Fruit fly (Drosophila melanogaster): ENCODE results near the gene pyx.

The pyx gene

DNA sequence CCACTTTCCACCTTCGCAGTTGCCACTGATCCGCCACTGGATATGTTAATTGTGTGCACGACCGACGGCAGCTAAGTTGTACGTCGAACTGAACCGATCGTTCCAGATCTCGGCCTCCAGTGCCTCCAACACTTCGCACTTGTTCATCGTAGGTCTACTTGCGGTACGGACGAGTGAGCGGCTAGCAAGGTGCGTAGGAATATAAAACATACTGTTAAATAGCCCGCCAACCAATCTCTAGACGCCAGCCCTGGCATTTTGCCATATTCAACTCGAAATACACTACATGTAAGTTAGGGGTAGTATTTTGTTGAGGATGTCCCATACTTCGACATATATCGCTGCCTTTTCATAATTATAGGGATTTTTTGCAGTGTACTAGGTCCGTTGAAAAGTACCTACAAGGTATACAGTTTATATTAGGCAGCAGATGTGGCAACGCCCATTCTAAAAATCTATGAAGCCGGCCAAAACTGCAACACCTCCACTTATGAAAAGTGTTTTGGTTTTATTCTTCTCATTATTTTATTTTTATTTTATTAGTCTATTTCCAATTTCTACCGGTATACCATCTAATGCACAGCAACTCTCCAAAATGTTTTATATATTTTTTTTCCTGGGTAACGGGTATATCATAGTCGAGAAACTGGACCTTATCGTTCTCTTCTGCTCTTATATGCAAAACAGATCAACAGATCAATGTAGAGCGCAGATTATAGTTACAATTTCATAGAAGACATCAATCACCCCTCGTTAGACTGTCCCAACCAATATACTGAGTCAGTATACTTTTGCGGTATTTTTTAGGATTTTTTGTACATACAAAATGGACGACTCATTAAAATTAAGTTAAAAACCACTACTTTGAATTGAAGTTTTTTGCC, at the start of gene pyx, which contains the start of gene CG33229:
Gene pyx, minus strand, starts transcription at position 51 of the 884 bp plus-strand sequence.
Gene CG33229, plus strand, starts transcription at position 834 of the 884 bp plus-strand sequence.
- TF ChIP-seq psq (optimal IDR thresholded peaks at IDR 0.05): no peak
- no peak for TF ChIP-seq Sin3A (optimal IDR thresholded peaks at IDR 0.05)

DNA sequence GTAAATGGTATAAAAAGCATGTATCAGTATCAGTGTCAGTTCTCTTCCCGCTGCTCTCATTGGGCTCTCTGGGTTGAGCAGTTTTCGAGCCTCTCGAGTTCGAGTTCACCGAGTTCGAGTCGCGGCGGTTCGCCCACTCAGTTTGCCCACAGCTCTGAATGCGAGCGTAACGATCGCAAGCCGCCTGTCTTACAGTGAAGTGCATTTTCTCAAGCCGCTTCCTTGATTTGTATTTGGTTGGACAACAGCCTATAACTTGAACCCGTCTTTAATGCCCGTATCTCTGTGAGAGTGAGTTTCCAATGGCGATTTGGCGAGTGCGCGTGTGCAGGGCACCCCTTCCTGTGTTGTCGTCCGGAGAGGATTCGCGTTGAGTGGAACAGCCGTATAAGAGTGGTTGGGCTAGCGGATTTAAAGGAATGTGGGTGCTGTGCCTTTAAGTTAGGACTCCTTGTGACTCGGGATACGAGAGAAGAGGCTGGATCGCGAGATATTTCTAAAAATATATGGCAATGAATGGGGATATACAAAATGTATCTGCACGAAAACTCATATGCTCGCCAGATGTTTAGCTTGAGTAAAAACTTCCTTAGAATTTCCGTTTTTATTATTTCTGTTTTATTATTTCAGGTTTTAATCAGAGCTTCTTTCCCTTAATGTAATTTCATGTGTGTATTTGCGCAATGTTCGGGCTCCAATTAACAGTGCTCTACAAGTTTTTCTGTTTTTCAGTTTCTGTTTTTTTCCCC, 48.8 kb upstream of the pyx start:
- TF ChIP-seq Myc (optimal IDR thresholded peaks at IDR 0.05): no peak
- TF ChIP-seq psq (optimal IDR thresholded peaks at IDR 0.05): no peak
- TF ChIP-seq h (optimal IDR thresholded peaks at IDR 0.05): no peak
- TF ChIP-seq insv (optimal IDR thresholded peaks at IDR 0.05): no peak
- no peak for TF ChIP-seq ttk (optimal IDR thresholded peaks at IDR 0.05)
- no peak for TF ChIP-seq Sin3A (optimal IDR thresholded peaks at IDR 0.05)

DNA sequence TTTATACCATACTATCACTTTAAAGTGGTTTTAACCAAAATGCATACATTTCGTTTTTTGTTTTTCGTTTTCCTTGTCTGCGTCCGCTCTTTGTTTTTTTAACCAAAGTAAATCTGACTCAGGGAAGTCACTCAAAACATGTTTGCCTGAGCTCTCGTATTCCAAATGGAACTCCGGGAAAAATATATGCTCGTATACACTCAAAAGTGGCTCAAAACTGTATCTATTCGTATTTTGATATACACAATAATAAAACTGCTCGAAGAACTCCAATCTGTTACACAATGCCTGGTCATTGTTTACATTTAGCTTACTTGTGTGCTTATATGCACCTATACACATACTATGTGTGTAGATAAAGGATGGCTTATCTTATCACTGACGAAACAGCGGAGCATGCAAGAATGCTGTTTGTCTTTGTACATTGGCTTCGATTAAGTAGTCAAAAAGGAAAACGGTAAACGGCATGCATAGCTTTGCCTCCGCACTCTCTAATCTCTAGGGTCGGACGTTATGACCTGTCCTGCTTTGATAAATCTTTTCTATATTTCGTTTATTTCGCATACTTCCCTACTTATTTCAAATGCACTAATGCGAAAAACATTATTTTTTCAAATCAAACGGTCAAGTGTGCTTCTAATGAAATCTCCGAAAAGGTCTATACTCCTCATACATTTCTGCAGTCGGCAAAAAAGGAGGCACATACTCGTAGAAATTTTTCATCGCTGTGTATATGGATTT, 48.1 kb upstream of the pyx start, which contains the start of gene miple2:
Gene miple2, plus strand, starts transcription at position 441 of the 741 bp plus-strand sequence.
- TF ChIP-seq ttk (optimal IDR thresholded peaks at IDR 0.05) (no peak), h (optimal IDR thresholded peaks at IDR 0.05) (no peak)

DNA sequence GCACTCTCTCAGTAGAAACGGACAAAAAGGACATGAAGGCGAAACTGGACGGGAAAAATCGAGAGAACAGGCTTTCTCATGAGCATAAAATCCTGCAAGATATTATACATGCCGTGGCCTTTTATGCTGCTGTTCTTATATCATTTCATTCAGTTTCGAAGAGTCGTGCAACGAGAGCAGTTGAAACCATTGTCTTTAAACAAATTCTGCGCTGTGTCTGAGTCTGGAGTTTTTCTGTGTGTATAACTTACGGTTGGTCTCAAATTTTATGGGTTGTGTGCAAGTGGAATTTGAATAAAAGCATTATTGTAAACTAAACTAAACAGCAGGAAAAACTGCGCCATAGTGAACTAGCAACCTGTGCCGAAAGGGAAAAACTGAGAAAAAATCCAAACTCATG, 44.7 kb upstream of the pyx start:
- TF ChIP-seq ttk (optimal IDR thresholded peaks at IDR 0.05): no peak
- no peak for TF ChIP-seq psq (optimal IDR thresholded peaks at IDR 0.05)
- no peak for TF ChIP-seq h (optimal IDR thresholded peaks at IDR 0.05)
- no peak for TF ChIP-seq Myc (optimal IDR thresholded peaks at IDR 0.05)
- TF ChIP-seq Sin3A (optimal IDR thresholded peaks at IDR 0.05): no peak
- no peak for TF ChIP-seq insv (optimal IDR thresholded peaks at IDR 0.05)

DNA sequence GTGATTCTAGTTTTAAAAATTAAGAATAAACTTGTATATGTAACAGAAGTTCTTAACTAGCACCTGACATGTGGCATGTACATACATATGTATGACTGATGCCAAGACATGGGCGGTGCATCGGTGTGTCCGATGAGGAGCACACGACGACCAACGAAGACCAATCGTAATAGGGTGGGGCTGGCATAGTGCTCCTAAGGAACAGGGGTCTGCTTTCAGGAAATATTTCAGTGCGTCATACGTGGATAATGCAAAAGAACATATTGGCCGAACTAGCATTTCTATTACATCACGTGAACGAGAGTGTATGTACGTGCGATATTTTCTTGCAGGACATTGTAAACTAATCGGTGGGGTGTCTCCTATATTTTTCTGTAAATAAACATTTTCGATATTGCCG, 44.2 kb upstream of the pyx start, which contains the start of gene miple1:
Gene miple1, plus strand, starts transcription at position 217 of the 400 bp plus-strand sequence.
- no peak for TF ChIP-seq Myc (optimal IDR thresholded peaks at IDR 0.05)
- TF ChIP-seq ttk (optimal IDR thresholded peaks at IDR 0.05): no peak
- TF ChIP-seq psq (optimal IDR thresholded peaks at IDR 0.05): no peak
- no peak for TF ChIP-seq Sin3A (optimal IDR thresholded peaks at IDR 0.05)
- TF ChIP-seq insv (optimal IDR thresholded peaks at IDR 0.05): no peak
- no peak for TF ChIP-seq h (optimal IDR thresholded peaks at IDR 0.05)

DNA sequence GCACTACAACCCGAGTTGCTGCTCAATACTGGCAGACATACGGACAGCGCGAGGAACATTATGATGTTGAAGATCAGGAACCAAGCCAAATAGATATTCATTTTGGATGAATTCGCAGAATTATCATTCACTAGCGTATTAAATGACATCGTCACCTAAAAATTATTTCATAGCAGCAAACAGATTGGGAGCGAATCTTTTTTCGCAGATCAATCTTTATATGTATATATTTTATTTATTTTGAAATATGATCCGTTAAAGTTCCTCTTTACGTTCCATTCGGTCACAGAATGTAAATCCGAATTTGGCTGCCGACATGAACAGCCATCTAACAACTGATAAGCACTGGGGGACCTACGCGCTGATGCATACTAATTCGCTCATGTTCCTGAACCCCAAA, 42.9 kb upstream of the pyx start, which contains the start of gene CG34263:
Gene CG34263, minus strand, starts transcription at position 101 of the 400 bp plus-strand sequence.
- TF ChIP-seq psq (optimal IDR thresholded peaks at IDR 0.05) (no peak), Sin3A (optimal IDR thresholded peaks at IDR 0.05) (no peak), Myc (optimal IDR thresholded peaks at IDR 0.05) (no peak), ttk (optimal IDR thresholded peaks at IDR 0.05) (no peak), insv (optimal IDR thresholded peaks at IDR 0.05) (no peak), h (optimal IDR thresholded peaks at IDR 0.05) (no peak)

DNA sequence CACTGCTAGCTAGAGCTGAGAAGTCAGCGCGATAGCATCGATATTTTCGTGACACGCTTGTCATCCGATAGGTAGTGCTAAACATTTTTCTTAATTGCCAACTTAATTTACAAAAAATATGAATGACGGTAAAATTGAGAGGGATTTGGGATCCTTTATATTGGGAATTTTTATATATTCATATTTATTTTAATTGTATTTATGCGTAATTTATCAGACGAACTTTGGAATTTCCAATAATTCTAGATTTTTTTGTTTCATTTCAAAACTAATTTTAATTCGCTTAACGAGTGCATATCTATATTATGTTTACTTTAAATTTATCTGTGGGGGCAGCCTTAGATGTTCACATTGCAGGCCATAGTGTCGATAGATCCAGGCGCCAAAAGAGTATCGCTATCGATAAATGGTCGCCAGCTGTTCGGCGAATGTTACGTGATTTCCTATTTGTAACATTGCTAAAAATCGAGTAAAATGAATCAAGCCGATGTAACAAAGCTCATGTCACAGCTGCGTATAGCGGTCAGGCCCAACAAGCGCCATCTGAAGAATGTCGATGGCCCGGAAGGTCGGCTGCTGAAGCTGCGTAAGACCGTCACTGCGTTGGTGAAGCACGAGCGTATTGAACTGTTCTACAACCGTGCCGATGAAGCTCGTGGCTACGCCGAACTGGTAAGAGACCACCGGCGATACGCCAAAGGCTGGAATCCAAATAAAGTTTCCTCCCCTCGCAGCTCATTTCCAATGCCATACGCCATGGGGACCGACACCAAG, 41.7 kb upstream of the pyx start, which contains the start of the genes Tudor-SN and mRpL17:
Gene Tudor-SN, minus strand, starts transcription at position 3 of the 774 bp plus-strand sequence.
Gene mRpL17, plus strand, starts transcription at position 402 of the 774 bp plus-strand sequence.
- TF ChIP-seq insv (optimal IDR thresholded peaks at IDR 0.05): no peak
- TF ChIP-seq ttk (optimal IDR thresholded peaks at IDR 0.05): no peak
- TF ChIP-seq Sin3A (optimal IDR thresholded peaks at IDR 0.05): no peak
- no peak for TF ChIP-seq h (optimal IDR thresholded peaks at IDR 0.05)
- no peak for TF ChIP-seq Myc (optimal IDR thresholded peaks at IDR 0.05)
- TF ChIP-seq psq (optimal IDR thresholded peaks at IDR 0.05): no peak

DNA sequence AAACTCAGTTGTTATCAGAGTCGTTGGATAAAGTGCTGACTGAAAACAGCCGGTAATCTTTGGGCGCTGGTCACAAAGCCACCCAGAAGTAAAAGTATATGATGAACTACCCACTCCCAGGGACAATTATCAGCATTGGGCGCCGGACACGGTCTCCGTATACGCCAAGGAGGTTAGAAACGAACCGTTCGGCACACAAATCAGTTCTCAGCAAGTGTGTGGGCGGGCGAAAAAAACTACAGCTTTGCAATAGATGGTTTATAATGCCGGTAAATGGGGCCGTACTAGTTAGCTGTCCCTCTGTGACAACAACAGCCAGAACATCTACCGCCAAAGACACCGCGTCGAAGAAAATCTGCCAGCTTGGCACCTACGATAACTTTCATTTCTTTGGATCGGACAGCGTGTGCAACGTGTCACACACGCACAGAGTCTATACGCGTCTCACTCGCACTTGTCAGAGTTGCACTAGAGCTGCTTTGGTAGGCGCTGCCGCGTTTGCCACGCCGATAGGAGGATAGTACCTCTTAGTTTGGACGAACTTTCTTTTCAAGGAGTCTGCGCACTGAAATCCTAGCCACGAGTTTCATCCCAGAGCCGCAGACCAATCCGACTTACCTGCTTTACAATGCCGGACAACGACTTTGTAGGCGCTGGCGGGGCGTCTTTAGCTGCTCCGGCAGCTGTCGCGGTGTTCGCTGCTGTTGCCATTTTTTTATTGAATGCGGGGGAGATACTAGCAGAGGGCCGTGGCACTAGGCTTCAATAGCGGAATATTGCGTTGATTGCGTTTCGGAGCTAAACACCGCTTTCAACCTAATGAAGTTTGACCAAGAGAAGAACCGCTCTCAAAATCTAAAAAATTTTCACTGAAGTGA, 40.9 kb upstream of the pyx start:
- no peak for TF ChIP-seq ttk (optimal IDR thresholded peaks at IDR 0.05)
- TF ChIP-seq Sin3A (optimal IDR thresholded peaks at IDR 0.05): no peak
- TF ChIP-seq h (optimal IDR thresholded peaks at IDR 0.05): no peak
- TF ChIP-seq Myc (optimal IDR thresholded peaks at IDR 0.05): no peak
- TF ChIP-seq psq (optimal IDR thresholded peaks at IDR 0.05): no peak
- no peak for TF ChIP-seq insv (optimal IDR thresholded peaks at IDR 0.05)

DNA sequence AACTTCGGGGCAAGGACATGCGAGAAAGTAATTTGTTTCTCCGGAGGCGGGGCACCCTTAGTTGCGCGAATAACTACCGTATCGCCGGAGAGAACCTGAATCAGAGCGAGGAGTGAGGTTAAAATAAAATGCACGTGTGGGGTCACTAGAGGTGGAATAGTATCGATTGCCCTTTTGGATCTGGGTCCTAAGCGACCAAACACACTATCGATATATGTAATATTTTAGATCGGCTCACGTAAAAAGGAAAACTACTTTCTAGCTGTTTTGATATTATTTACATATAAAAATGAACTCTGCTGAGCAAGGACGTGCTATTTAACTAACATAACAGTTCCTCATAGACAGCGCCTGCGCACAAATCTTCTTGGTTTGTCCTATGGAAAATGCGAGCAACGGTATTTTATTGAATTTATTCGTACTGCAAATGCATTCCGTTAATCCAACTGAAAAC, 39.9 kb upstream of the pyx start:
- TF ChIP-seq psq (optimal IDR thresholded peaks at IDR 0.05) (no peak), h (optimal IDR thresholded peaks at IDR 0.05) (no peak), Sin3A (optimal IDR thresholded peaks at IDR 0.05) (no peak), insv (optimal IDR thresholded peaks at IDR 0.05) (no peak), Myc (optimal IDR thresholded peaks at IDR 0.05) (no peak), ttk (optimal IDR thresholded peaks at IDR 0.05) (no peak)

Measured in Kc167 (cell line).